Fruit fly (Drosophila melanogaster) whole organism, prepupa: ENCODE measurements around the gene Kaz-m1.

Experiments used
- CG34406 ChIP-seq: fragments of 200-800 bp; sonication (Bioruptor generic); optimal IDR thresholded peaks from 3 replicates; lab custom pipeline; 2016; ENCODE audit warnings: missing biosample characterization, missing genetic modification characterization
- CG6163 ChIP-seq: fragments of 200-800 bp; sonication (Bioruptor generic); IDR thresholded peaks from 3 replicates; pipeline ENCODE4 v1.3.6; 2022; ENCODE audit warnings: missing biosample characterization, missing genetic modification characterization
- CG7368 ChIP-seq: fragments of 200-800 bp; sonication (Bioruptor generic); optimal IDR thresholded peaks from 3 replicates; lab custom pipeline; 2016; ENCODE audit warnings: missing biosample characterization, missing genetic modification characterization
- CG8119 ChIP-seq: fragments of 200-800 bp; sonication (Bioruptor generic); IDR thresholded peaks from 3 replicates; pipeline ENCODE4 v1.3.6; 2022; ENCODE audit warnings: missing biosample characterization, missing genetic modification characterization
- achi ChIP-seq: fragments of 200-800 bp; sonication (Bioruptor generic); optimal IDR thresholded peaks from 3 replicates; lab custom pipeline; 2016; ENCODE audit warnings: missing biosample characterization, missing genetic modification characterization
- esn ChIP-seq: fragments of 200-800 bp; sonication (Bioruptor generic); optimal IDR thresholded peaks from 2 replicates; lab custom pipeline; 2016; ENCODE audit warnings: missing biosample characterization, mild to moderate bottlenecking, missing genetic modification characterization, moderate library complexity
- svp ChIP-seq: fragments of 200-800 bp; sonication (Bioruptor generic); peaks from one replicate; lab custom pipeline; 2016; ENCODE audit warnings: missing biosample characterization, missing genetic modification characterization

dm6 chr3R:26032611-26033001, 18.1 kb downstream of the Kaz-m1 start:
- TF ChIP-seq svp (no peak), CG7368 (GFP tag; lab: Kevin White, UChicago) (no peak), CG34406 (no peak), esn (GFP tag; lab: Kevin White, UChicago) (no peak), achi (no peak), CG8119 (GFP tag; lab: Robert Waterston, UW) (no peak), CG6163 (GFP tag; lab: Robert Waterston, UW) (no peak)
